Fruit fly (Drosophila melanogaster) whole organism, prepupa: Measurements from ENCODE around the gene Pcif1.
A peak's percentile ranks its signal among the peaks of the same experiment; 100 is the strongest.

ENCODE experiments used
- Blimp-1 ChIP-seq: fragments of 200-800 bp; sonication (Bioruptor generic); optimal IDR thresholded peaks from 3 replicates; lab custom pipeline; 2017; ENCODE audit warnings: missing biosample characterization, missing genetic modification characterization, mild to moderate bottlenecking, moderate library complexity, missing genetic modification reagents
- CG10631 ChIP-seq: fragments of 200-800 bp; sonication (Bioruptor generic); optimal IDR thresholded peaks from 2 replicates; lab custom pipeline; 2016; ENCODE audit warnings: missing biosample characterization, missing genetic modification characterization
- CG10669 ChIP-seq: fragments of 200-800 bp; sonication (Bioruptor generic); optimal IDR thresholded peaks from 3 replicates; lab custom pipeline; 2018; ENCODE audit warnings: missing biosample characterization, mild to moderate bottlenecking, missing genetic modification characterization, moderate library complexity
- CG11294 ChIP-seq: fragments of 200-800 bp; sonication (Bioruptor generic); IDR thresholded peaks from 2 replicates; pipeline ENCODE4 v1.3.6; 2022; ENCODE audit warnings: missing biosample characterization, missing genetic modification characterization
- CG11762 ChIP-seq: fragments of 200-800 bp; sonication (Bioruptor generic); optimal IDR thresholded peaks from 3 replicates; lab custom pipeline; 2016; ENCODE audit warnings: missing biosample characterization, missing genetic modification characterization; ENCODE audit not compliant: insufficient read depth
- CG11902 ChIP-seq: fragments of 200-800 bp; sonication (Bioruptor generic); optimal IDR thresholded peaks from 3 replicates; lab custom pipeline; 2016; ENCODE audit warnings: missing biosample characterization, missing genetic modification characterization
- CG15336 ChIP-seq: fragments of 200-800 bp; sonication (Bioruptor generic); IDR thresholded peaks from 2 replicates; pipeline ENCODE4 v1.3.6; 2022; ENCODE audit warnings: missing biosample characterization, missing genetic modification characterization
- CG1621 ChIP-seq: fragments of 200-800 bp; sonication (Bioruptor generic); optimal IDR thresholded peaks from 3 replicates; lab custom pipeline; 2018; ENCODE audit warnings: missing biosample characterization, mild to moderate bottlenecking, missing genetic modification characterization
- CG16779 ChIP-seq: fragments of 200-800 bp; sonication (Bioruptor generic); optimal IDR thresholded peaks from 3 replicates; lab custom pipeline; 2017; ENCODE audit warnings: missing biosample characterization, mild to moderate bottlenecking, missing genetic modification characterization
- CG3032 ChIP-seq: fragments of 200-800 bp; optimal IDR thresholded peaks from 2 replicates; lab custom pipeline; 2019; ENCODE audit warnings: missing biosample characterization, mild to moderate bottlenecking, missing genetic modification characterization, moderate library complexity
- CG31627 ChIP-seq: fragments of 200-800 bp; sonication (Bioruptor generic); optimal IDR thresholded peaks from 3 replicates; lab custom pipeline; 2016; ENCODE audit warnings: missing biosample characterization, missing genetic modification characterization
- CG32006 ChIP-seq: fragments of 200-800 bp; sonication (Bioruptor generic); optimal IDR thresholded peaks from 3 replicates; lab custom pipeline; 2017; ENCODE audit warnings: missing biosample characterization, mild to moderate bottlenecking, missing genetic modification characterization
- CG4318 ChIP-seq: fragments of 200-800 bp; sonication (Bioruptor generic); optimal IDR thresholded peaks from 3 replicates; lab custom pipeline; 2017; ENCODE audit warnings: missing biosample characterization, mild to moderate bottlenecking, missing genetic modification characterization
- CG6163 ChIP-seq: fragments of 200-800 bp; sonication (Bioruptor generic); IDR thresholded peaks from 3 replicates; pipeline ENCODE4 v1.3.6; 2022; ENCODE audit warnings: missing biosample characterization, missing genetic modification characterization
- CG6808 ChIP-seq: fragments of 200-800 bp; sonication (Bioruptor generic); optimal IDR thresholded peaks from 3 replicates; lab custom pipeline; 2017; ENCODE audit warnings: missing biosample characterization, missing genetic modification characterization, mild to moderate bottlenecking, moderate library complexity, missing genetic modification reagents
- CG6854 ChIP-seq: fragments of 200-800 bp; sonication (Bioruptor generic); optimal IDR thresholded peaks from 2 replicates; lab custom pipeline; 2017; ENCODE audit warnings: missing biosample characterization, mild to moderate bottlenecking, missing genetic modification characterization
- CG7368 ChIP-seq: fragments of 200-800 bp; sonication (Bioruptor generic); optimal IDR thresholded peaks from 3 replicates; lab custom pipeline; 2016; ENCODE audit warnings: missing biosample characterization, missing genetic modification characterization
- CG8119 ChIP-seq: fragments of 200-800 bp; sonication (Bioruptor generic); IDR thresholded peaks from 3 replicates; pipeline ENCODE4 v1.3.6; 2022; ENCODE audit warnings: missing biosample characterization, missing genetic modification characterization
- CG8319 ChIP-seq: fragments of 200-800 bp; sonication (Bioruptor generic); optimal IDR thresholded peaks from 3 replicates; lab custom pipeline; 2016; ENCODE audit warnings: missing biosample characterization, missing genetic modification characterization
- CG8632 ChIP-seq: fragments of 200-800 bp; sonication (Bioruptor generic); optimal IDR thresholded peaks from 3 replicates; lab custom pipeline; 2016; ENCODE audit warnings: missing biosample characterization, missing genetic modification characterization
- CG9139 ChIP-seq: fragments of 200-800 bp; sonication (Bioruptor generic); optimal IDR thresholded peaks from 3 replicates; lab custom pipeline; 2017; ENCODE audit warnings: missing biosample characterization, mild to moderate bottlenecking, missing genetic modification characterization
- Eip78C ChIP-seq: fragments of 200-800 bp; sonication (Bioruptor generic); peaks from one replicate; lab custom pipeline; 2016; ENCODE audit warnings: missing biosample characterization, missing genetic modification characterization
- Eip93F ChIP-seq: fragments of 200-800 bp; sonication (Bioruptor generic); optimal IDR thresholded peaks from 2 replicates; lab custom pipeline; 2016; ENCODE audit warnings: missing biosample characterization, mild to moderate bottlenecking, missing genetic modification characterization
- Ets96B ChIP-seq: fragments of 200-800 bp; optimal IDR thresholded peaks from 2 replicates; lab custom pipeline; 2019; ENCODE audit warnings: missing biosample characterization, mild to moderate bottlenecking, missing genetic modification characterization, moderate library complexity
- Gug ChIP-seq: fragments of 200-800 bp; sonication (Bioruptor generic); IDR thresholded peaks from 2 replicates; pipeline ENCODE4 v1.3.6; 2022; ENCODE audit warnings: missing biosample characterization, missing genetic modification characterization
- Hr38 ChIP-seq: sonication (Bioruptor generic); optimal IDR thresholded peaks from 2 replicates; lab custom pipeline; 2016; ENCODE audit warnings: missing biosample characterization, missing genetic modification characterization
- Hr39 ChIP-seq: fragments of 200-800 bp; sonication (Bioruptor generic); optimal IDR thresholded peaks from 2 replicates; lab custom pipeline; 2016; ENCODE audit warnings: missing biosample characterization, missing genetic modification characterization
- Hr4 ChIP-seq: fragments of 200-800 bp; sonication (Bioruptor generic); optimal IDR thresholded peaks from 3 replicates; lab custom pipeline; 2016; ENCODE audit warnings: missing biosample characterization, missing genetic modification characterization
- Met ChIP-seq: fragments of 200-800 bp; sonication (Bioruptor generic); optimal IDR thresholded peaks from 3 replicates; lab custom pipeline; 2016; ENCODE audit warnings: missing biosample characterization, missing genetic modification characterization
- OdsH ChIP-seq: fragments of 200-800 bp; sonication (Bioruptor generic); optimal IDR thresholded peaks from 3 replicates; lab custom pipeline; 2016; ENCODE audit warnings: missing biosample characterization, missing genetic modification characterization
- Smox ChIP-seq: fragments of 200-800 bp; sonication (Bioruptor generic); optimal IDR thresholded peaks from 3 replicates; lab custom pipeline; 2016; ENCODE audit warnings: missing biosample characterization, missing genetic modification characterization
- Sox102F ChIP-seq: fragments of 200-800 bp; sonication (Bioruptor generic); optimal IDR thresholded peaks from 2 replicates; lab custom pipeline; 2016; ENCODE audit warnings: missing biosample characterization, mild to moderate bottlenecking, missing genetic modification characterization
- achi ChIP-seq: fragments of 200-800 bp; sonication (Bioruptor generic); optimal IDR thresholded peaks from 3 replicates; lab custom pipeline; 2016; ENCODE audit warnings: missing biosample characterization, missing genetic modification characterization
- acj6 ChIP-seq: fragments of 200-800 bp; sonication (Bioruptor generic); optimal IDR thresholded peaks from 3 replicates; lab custom pipeline; 2016; ENCODE audit warnings: missing biosample characterization, missing genetic modification characterization
- dac ChIP-seq: fragments of 200-800 bp; sonication (Bioruptor generic); optimal IDR thresholded peaks from 2 replicates; lab custom pipeline; 2017; ENCODE audit warnings: missing biosample characterization, mild to moderate bottlenecking, missing genetic modification characterization
- dsx ChIP-seq: fragments of 200-800 bp; optimal IDR thresholded peaks from 3 replicates; lab custom pipeline; 2019; ENCODE audit warnings: missing biosample characterization, mild to moderate bottlenecking, missing genetic modification characterization, moderate library complexity; ENCODE audit not compliant: poor library complexity, severe bottlenecking
- eg ChIP-seq: fragments of 200-800 bp; sonication (Bioruptor generic); IDR thresholded peaks from 3 replicates; pipeline ENCODE4 v1.3.6; 2022; ENCODE audit warnings: missing biosample characterization, missing genetic modification characterization
- esn ChIP-seq: fragments of 200-800 bp; sonication (Bioruptor generic); optimal IDR thresholded peaks from 2 replicates; lab custom pipeline; 2016; ENCODE audit warnings: missing biosample characterization, mild to moderate bottlenecking, missing genetic modification characterization, moderate library complexity
- fd59A ChIP-seq: fragments of 200-800 bp; sonication (Bioruptor generic); optimal IDR thresholded peaks from 2 replicates; lab custom pipeline; 2017; ENCODE audit warnings: missing biosample characterization, mild to moderate bottlenecking, missing genetic modification characterization, missing genetic modification reagents
- fkh ChIP-seq: fragments of 200-800 bp; sonication (Bioruptor generic); optimal IDR thresholded peaks from 3 replicates; lab custom pipeline; 2017; ENCODE audit warnings: missing biosample characterization, mild to moderate bottlenecking, missing genetic modification characterization, moderate library complexity
- lz ChIP-seq: fragments of 200-800 bp; sonication (Bioruptor generic); optimal IDR thresholded peaks from 3 replicates; lab custom pipeline; 2016; ENCODE audit warnings: missing biosample characterization, missing genetic modification characterization
- net ChIP-seq: fragments of 200-800 bp; sonication (Bioruptor generic); optimal IDR thresholded peaks from 3 replicates; lab custom pipeline; 2016; ENCODE audit warnings: missing biosample characterization, missing genetic modification characterization
- pdm3 ChIP-seq: fragments of 200-800 bp; sonication (Bioruptor generic); optimal IDR thresholded peaks from 3 replicates; lab custom pipeline; 2016; ENCODE audit warnings: missing biosample characterization, missing genetic modification characterization
- salr ChIP-seq, 2 experiments: fragments of 200-800 bp; sonication (Bioruptor generic); optimal IDR thresholded peaks; 3 replicates each; lab custom pipeline; 2016 to 2018; ENCODE audit warnings: missing biosample characterization in 2 of 2, missing genetic modification characterization in 2 of 2, mild to moderate bottlenecking in 1 of 2
- ss ChIP-seq, 2 experiments: fragments of 200-800 bp; sonication (Bioruptor generic); optimal IDR thresholded peaks; 2 replicates in 1 of 2; 3 replicates in 1 of 2; lab custom pipeline; 2017 to 2018; ENCODE audit warnings: mild to moderate bottlenecking in 2 of 2, missing biosample characterization in 2 of 2, missing genetic modification characterization in 2 of 2, moderate library complexity in 1 of 2
- svp ChIP-seq: fragments of 200-800 bp; sonication (Bioruptor generic); peaks from one replicate; lab custom pipeline; 2016; ENCODE audit warnings: missing biosample characterization, missing genetic modification characterization
- topi ChIP-seq: fragments of 200-800 bp; sonication (Bioruptor generic); optimal IDR thresholded peaks from 3 replicates; lab custom pipeline; 2016; ENCODE audit warnings: missing biosample characterization, missing genetic modification characterization

Gene Pcif1

dm6 chr3L:20800208-20800607, 14.2 kb upstream of the Pcif1 start, which contains the start of gene Spc105R:
Gene Spc105R, plus strand, starts transcription at chr3L:20800410.
- TF ChIP-seq net (GFP tag; lab: Kevin White, UChicago) (no peak), fd59A (no peak), CG1621 (tag; lab: Kevin White, UChicago) (no peak), CG8119 (GFP tag; lab: Robert Waterston, UW) (no peak), achi (GFP tag; lab: Kevin White, UChicago) (no peak), salr (GFP tag; optimal IDR thresholded peaks at IDR 0.05; lab: Kevin White, UChicago) (no peak), CG10669 (GFP tag; lab: Kevin White, UChicago) (no peak), CG32006 (GFP tag; lab: Kevin White, UChicago) (no peak), CG8319 (GFP tag; lab: Kevin White, UChicago) (no peak), topi (GFP tag; lab: Kevin White, UChicago) (no peak), CG11902 (GFP tag; lab: Kevin White, UChicago) (no peak)

dm6 chr3L:20798325-20798846, 12.4 kb upstream of the Pcif1 start, which contains the start of the genes CG3698 and tzn:
Gene CG3698, minus strand, starts transcription at chr3L:20798375.
Gene tzn, plus strand, starts transcription at chr3L:20798645.
- TF ChIP-seq CG15336 (GFP tag; lab: Robert Waterston, UW), result no peak
- peak; percentile 71 for TF ChIP-seq CG9139 (GFP tag; lab: Kevin White, UChicago)
- no peak for TF ChIP-seq dsx (GFP tag; lab: Kevin White, UChicago)
- TF ChIP-seq Met (GFP tag; lab: Kevin White, UChicago), result no peak
- no peak for TF ChIP-seq CG7368 (GFP tag; lab: Kevin White, UChicago)
- peak; percentile 57 for TF ChIP-seq dac (GFP tag; lab: Kevin White, UChicago)
- no peak for TF ChIP-seq fkh
- TF ChIP-seq CG10669 (GFP tag; lab: Kevin White, UChicago), result no peak
- no peak for TF ChIP-seq Hr39
- TF ChIP-seq net (GFP tag; lab: Kevin White, UChicago), result no peak
- peak; percentile 73 for TF ChIP-seq CG8632 (GFP tag; lab: Kevin White, UChicago)
- no peak for TF ChIP-seq CG1621 (tag; lab: Kevin White, UChicago)
- no peak for TF ChIP-seq Smox (GFP tag; lab: Kevin White, UChicago)
- no peak for TF ChIP-seq CG6808
- no peak for TF ChIP-seq ss (GFP tag; optimal IDR thresholded peaks at IDR 0.05; lab: Kevin White, UChicago)
- TF ChIP-seq CG32006 (GFP tag; lab: Kevin White, UChicago), result no peak
- no peak for TF ChIP-seq OdsH (GFP tag; lab: Kevin White, UChicago)
- TF ChIP-seq CG16779, result no peak
- TF ChIP-seq achi (GFP tag; lab: Kevin White, UChicago), result no peak
- peak; percentile 49 for TF ChIP-seq CG11762
- no peak for TF ChIP-seq Sox102F (GFP tag; lab: Kevin White, UChicago)
- peak; percentile 45 for TF ChIP-seq Gug
- TF ChIP-seq lz (GFP tag; lab: Kevin White, UChicago), result peak; percentile 86
- peak; percentile 61 for TF ChIP-seq Blimp-1 (GFP tag; lab: Kevin White, UChicago)
- peak; percentile 75 for TF ChIP-seq CG8319 (GFP tag; lab: Kevin White, UChicago)
- TF ChIP-seq CG31627, result peak; percentile 83
- TF ChIP-seq Ets96B (tag; lab: Kevin White, UChicago), result no peak
- TF ChIP-seq CG8119 (GFP tag; lab: Robert Waterston, UW), result no peak
- no peak for TF ChIP-seq Eip78C (GFP tag; lab: Kevin White, UChicago)
- no peak for TF ChIP-seq CG4318
- peak in 1 of 2 experiments; percentile 90 for TF ChIP-seq salr (GFP tag; optimal IDR thresholded peaks at IDR 0.05; lab: Kevin White, UChicago)
- no peak for TF ChIP-seq svp
- peak; percentile 86 for TF ChIP-seq acj6 (GFP tag; lab: Kevin White, UChicago)
- TF ChIP-seq CG3032 (tag; lab: Kevin White, UChicago), result peak; percentile 73
- TF ChIP-seq CG10631 (GFP tag; lab: Kevin White, UChicago), result no peak
- no peak for TF ChIP-seq topi (GFP tag; lab: Kevin White, UChicago)
- peak; percentile 47 for TF ChIP-seq CG11294 (GFP tag; lab: Robert Waterston, UW)
- TF ChIP-seq CG6163 (GFP tag; lab: Robert Waterston, UW), result peak; percentile 93
- TF ChIP-seq esn (GFP tag; lab: Kevin White, UChicago), result peak; percentile 87
- no peak for TF ChIP-seq Hr38 (GFP tag; lab: Kevin White, UChicago)
- TF ChIP-seq pdm3 (GFP tag; lab: Kevin White, UChicago), result no peak
- peak; percentile 64 for TF ChIP-seq fd59A
- peak; percentile 92 for TF ChIP-seq CG6854 (GFP tag; lab: Kevin White, UChicago)
- TF ChIP-seq Eip93F (GFP tag; lab: Kevin White, UChicago), result no peak
- no peak for TF ChIP-seq Hr4
- TF ChIP-seq eg (GFP tag; lab: Robert Waterston, UW), result no peak; the same call in 1 of the 3 replicates
